Worm (Caenorhabditis elegans) whole organism, L4/young adult: Measurements from ENCODE around the gene W02F12.2.

Source experiments
- W03F9.2 ChIP-seq: fragments of 150-350 bp; optimal IDR thresholded peaks from 2 replicates; lab custom pipeline; 2014; ENCODE audit warnings: missing biosample characterization, missing genetic modification characterization
- dao-5 ChIP-seq: sonication (generic microtip); optimal IDR thresholded peaks from 2 replicates; lab custom pipeline; 2016; ENCODE audit warnings: missing genotype, missing genetic modification characterization, moderate library complexity, missing compliant biosample characterization

DNA sequence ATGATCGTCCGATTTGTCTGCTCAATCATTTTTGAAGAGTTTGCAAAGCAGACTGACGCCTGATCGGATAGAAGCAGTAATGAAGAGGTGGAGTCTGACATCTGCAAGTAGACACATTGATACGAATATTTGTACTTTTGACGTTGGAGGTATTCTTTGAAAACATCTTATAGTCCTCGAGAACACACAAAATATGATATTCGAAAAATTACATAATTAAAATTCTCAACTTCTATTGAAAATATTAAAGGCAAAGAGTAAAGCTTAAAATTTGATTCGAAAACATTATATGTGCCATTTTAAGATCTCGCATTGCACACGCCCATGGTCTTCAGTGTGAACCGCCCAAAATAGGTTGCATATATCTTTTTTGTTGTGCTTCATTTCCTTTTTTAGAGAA lies 24.9 kb upstream of the W02F12.2 start, which contains the start of gene ZC487.2:
- TF ChIP-seq W03F9.2: no peak
- TF ChIP-seq dao-5 (tag; lab: Kevin White, UChicago): no peak
